Worm (Caenorhabditis elegans) whole organism, L3 larva: ENCODE data around the gene irld-25.

Experiments used
- ama-1 ChIP-seq: fragments of 150-350 bp; optimal IDR thresholded peaks from 2 replicates; lab custom pipeline; 2018
- daf-12 ChIP-seq: fragments of 150-350 bp; optimal IDR thresholded peaks from 2 replicates; lab custom pipeline; 2014; ENCODE audit warnings: missing biosample characterization, missing genetic modification reagents, missing genetic modification characterization
- fkh-2 ChIP-seq: fragments of 150-350 bp; optimal IDR thresholded peaks from 2 replicates; lab custom pipeline; 2014; ENCODE audit warnings: missing biosample characterization, missing genetic modification reagents, missing genetic modification characterization
- hmg-11 ChIP-seq: sonication (generic microtip); optimal IDR thresholded peaks from 2 replicates; lab custom pipeline; 2016; ENCODE audit warnings: missing genetic modification characterization, missing compliant biosample characterization
- nfya-1 ChIP-seq: sonication (generic microtip); optimal IDR thresholded peaks from 2 replicates; lab custom pipeline; 2017; ENCODE audit warnings: missing genetic modification characterization, mild to moderate bottlenecking, missing compliant biosample characterization, antibody characterized with exemption, moderate library complexity; ENCODE audit not compliant: insufficient read depth
- nhr-11 ChIP-seq: fragments of 150-350 bp; optimal IDR thresholded peaks from 2 replicates; lab custom pipeline; 2014; ENCODE audit warnings: missing biosample characterization, missing genetic modification characterization
- nhr-12 ChIP-seq: fragments of 150-350 bp; optimal IDR thresholded peaks from 2 replicates; lab custom pipeline; 2014; ENCODE audit warnings: missing biosample characterization, missing genetic modification characterization
- nhr-28 ChIP-seq: fragments of 150-350 bp; optimal IDR thresholded peaks from 2 replicates; lab custom pipeline; 2014; ENCODE audit warnings: missing biosample characterization, missing genetic modification characterization
- nhr-77 ChIP-seq: fragments of 150-350 bp; optimal IDR thresholded peaks from 2 replicates; lab custom pipeline; 2014; ENCODE audit warnings: missing biosample characterization, missing genetic modification characterization
- pha-4 ChIP-seq: fragments of 150-350 bp; optimal IDR thresholded peaks from 2 replicates; lab custom pipeline; 2014; ENCODE audit warnings: missing biosample characterization, missing genetic modification reagents, missing genetic modification characterization
- snpc-4 ChIP-seq: fragments of 150-350 bp; optimal IDR thresholded peaks from 2 replicates; lab custom pipeline; 2014; ENCODE audit warnings: missing biosample characterization, missing genetic modification characterization

DNA sequence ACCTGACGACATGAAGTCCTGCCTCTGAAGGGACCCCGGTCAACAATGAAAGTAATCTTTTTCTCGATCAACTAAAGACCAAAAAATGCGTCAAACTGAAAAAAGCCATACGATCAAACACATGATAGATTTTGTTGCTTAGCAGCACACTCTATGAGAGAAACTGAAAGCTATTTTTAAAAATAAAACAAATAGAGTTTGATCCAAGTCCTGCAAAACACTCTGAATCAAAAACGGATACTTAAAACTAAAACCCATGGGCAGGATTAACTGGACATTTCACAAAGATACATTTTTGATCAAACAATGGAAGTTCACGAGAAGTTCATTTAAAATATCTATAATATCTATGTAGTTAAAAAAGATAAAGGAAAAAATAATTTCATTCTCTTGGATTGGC, 46.0 kb downstream of the irld-25 start, which contains the start of gene T10H4.13:
- TF ChIP-seq pha-4 (tag; lab: Kevin White, UChicago), result no peak
- no peak for TF ChIP-seq ama-1 (lab: Kevin White, UChicago)
- TF ChIP-seq snpc-4 (tag; lab: Kevin White, UChicago), result no peak
- TF ChIP-seq hmg-11 (tag; lab: Kevin White, UChicago), result no peak
- TF ChIP-seq nhr-77 (tag; lab: Kevin White, UChicago), result no peak
- TF ChIP-seq nhr-28 (tag; lab: Kevin White, UChicago), result no peak
- TF ChIP-seq nhr-12 (tag; lab: Kevin White, UChicago), result no peak
- TF ChIP-seq daf-12 (tag; lab: Kevin White, UChicago), result no peak
- TF ChIP-seq nfya-1 (tag; lab: Kevin White, UChicago), result no peak
- no peak for TF ChIP-seq nhr-11 (tag; lab: Kevin White, UChicago)
- no peak for TF ChIP-seq fkh-2 (tag; lab: Kevin White, UChicago)
